Worm (Caenorhabditis elegans): Measurements from ENCODE around the gene Y102A11A.3.
"Not testable (repeated sequence)": the region's sequence is repeated elsewhere in the genome, so short reads cannot be mapped to it uniquely, and the experiment has no call there.

Y102A11A.3 gene

DNA sequence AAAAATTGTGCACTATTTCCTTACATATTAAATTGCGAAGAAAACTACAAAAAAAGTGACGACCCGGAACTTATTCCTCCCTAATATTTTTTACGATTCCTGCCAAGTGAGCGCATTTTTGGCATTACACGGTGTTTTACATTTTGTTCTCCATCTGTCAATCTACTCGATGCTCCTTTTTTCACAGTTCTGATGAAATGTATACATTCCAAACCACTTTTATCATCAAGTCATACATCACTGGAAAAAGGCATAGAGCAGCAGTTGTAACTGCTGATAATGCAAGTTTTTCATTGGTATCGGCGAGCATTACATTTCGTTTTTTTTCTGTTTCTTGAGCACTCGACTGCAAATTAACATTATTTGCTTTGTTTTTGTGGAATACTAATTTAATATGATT is 737 bp upstream of the Y102A11A.3 start:
- TF ChIP-seq snpc-4 (GFP tag; optimal IDR thresholded peaks at IDR 0.05) (no peak), snpc-4 (tag; optimal IDR thresholded peaks at IDR 0.05) (no peak), nhr-80 (tag; optimal IDR thresholded peaks at IDR 0.05) (peak; percentile 86), F39B2.1 (GFP tag; IDR thresholded peaks at IDR 0.05) (no peak), let-607 (tag; optimal IDR thresholded peaks at IDR 0.05) (peak in 1 of 2 experiments; percentile 50), mcd-1 (GFP tag; IDR thresholded peaks at IDR 0.05) (no peak), K12H6.12 (tag; optimal IDR thresholded peaks at IDR 0.05) (no peak)

- TF ChIP-seq nhr-80 (tag; optimal IDR thresholded peaks at IDR 0.05), result peak; percentile 3
- no peak for TF ChIP-seq ceh-27 (GFP tag; optimal IDR thresholded peaks at IDR 0.05)
- TF ChIP-seq lsy-27 (tag; optimal IDR thresholded peaks at IDR 0.05; ENCODE audit: borderline replicate concordance, insufficient read depth), result no peak
- TF ChIP-seq madf-8 (GFP tag; conservative IDR thresholded peaks at IDR 0.05), result no peak
Observed at ce11 chrX:2021558-2021957, 2.6 kb downstream of the Y102A11A.3 start.

- peak; percentile 59 for TF ChIP-seq nhr-80 (tag; optimal IDR thresholded peaks at IDR 0.05)
Observed at ce11 chrX:2025405-2025804, 6.5 kb downstream of the Y102A11A.3 start.

- TF ChIP-seq K12H6.12 (tag; optimal IDR thresholded peaks at IDR 0.05); F10E7.11 (tag; optimal IDR thresholded peaks at IDR 0.05); F33H1.4 (GFP tag; IDR thresholded peaks at IDR 0.05): not testable (repeated sequence)
Observed at ce11 chrX:2026342-2026741, 7.4 kb downstream of the Y102A11A.3 start, which contains the start of gene Y102A11A.2. Gene Y102A11A.2, plus strand, starts transcription at chrX:2026642.

DNA sequence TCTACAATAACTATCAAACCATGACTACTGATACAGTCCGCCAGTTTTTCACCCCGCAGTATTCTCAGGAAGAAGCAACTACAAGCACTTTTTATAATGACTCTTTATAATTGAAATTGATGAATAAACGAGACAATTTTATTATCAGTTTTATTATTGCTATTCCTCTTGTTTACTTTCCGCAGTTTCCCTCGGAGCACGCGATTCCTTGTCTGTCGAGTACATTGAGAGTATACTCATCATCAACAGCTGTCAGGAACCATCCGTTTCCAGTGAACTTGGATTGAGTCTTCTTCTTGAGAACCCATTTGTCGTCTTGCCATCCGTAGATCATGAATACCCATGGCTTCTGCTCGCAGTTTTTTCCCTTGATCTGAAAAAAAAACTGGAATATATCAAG is 11.9 kb downstream of the Y102A11A.3 start:
- TF ChIP-seq hsf-1 (GFP tag; IDR thresholded peaks at IDR 0.05), result no peak
- no peak for TF ChIP-seq Y67H2A.10 (GFP tag; conservative IDR thresholded peaks at IDR 0.05)
- TF ChIP-seq unc-130 (GFP tag; optimal IDR thresholded peaks at IDR 0.05), result no peak
- no peak for TF ChIP-seq F57A8.1 (GFP tag; optimal IDR thresholded peaks at IDR 0.05)
- TF ChIP-seq sptf-2 (GFP tag; optimal IDR thresholded peaks at IDR 0.05), result no peak
- TF ChIP-seq hlh-12 (tag; optimal IDR thresholded peaks at IDR 0.05), result no peak
- TF ChIP-seq hlh-26 (GFP tag; conservative IDR thresholded peaks at IDR 0.05), result no peak
- no peak for TF ChIP-seq chd-7 (tag; optimal IDR thresholded peaks at IDR 0.05)
- TF ChIP-seq hrde-1 (tag; optimal IDR thresholded peaks at IDR 0.05; ENCODE audit: borderline replicate concordance), result no peak

ce11 chrX:2031414-2031813 is 12.5 kb downstream of the Y102A11A.3 start, which contains the start of gene Y102A11A.5:
Gene Y102A11A.5, minus strand, starts transcription at chrX:2031588.
- TF ChIP-seq F52B5.7 (tag; optimal IDR thresholded peaks at IDR 0.05), result no peak
- TF ChIP-seq snpc-1.3 (tag; optimal IDR thresholded peaks at IDR 0.05; ENCODE audit: insufficient read depth), result no peak
- TF ChIP-seq B0035.1 (tag; optimal IDR thresholded peaks at IDR 0.05), result no peak
- TF ChIP-seq F57A8.1 (GFP tag; optimal IDR thresholded peaks at IDR 0.05), result no peak
- no peak for TF ChIP-seq nfyb-1 (GFP tag; IDR thresholded peaks at IDR 0.05)
- no peak for TF ChIP-seq Y79H2A.3 (GFP tag; conservative IDR thresholded peaks at IDR 0.05)
- no peak for TF ChIP-seq let-607 (tag; optimal IDR thresholded peaks at IDR 0.05)
- TF ChIP-seq pbrm-1 (GFP tag; IDR thresholded peaks at IDR 0.05), result no peak
- TF ChIP-seq B0336.3 (GFP tag; IDR thresholded peaks at IDR 0.05), result no peak
- no peak for TF ChIP-seq cebp-2 (GFP tag; IDR thresholded peaks at IDR 0.05)
- TF ChIP-seq ztf-6 (GFP tag; IDR thresholded peaks at IDR 0.05), result no peak
